Worm (Caenorhabditis elegans): ENCODE results near the gene phy-3.

DNA sequence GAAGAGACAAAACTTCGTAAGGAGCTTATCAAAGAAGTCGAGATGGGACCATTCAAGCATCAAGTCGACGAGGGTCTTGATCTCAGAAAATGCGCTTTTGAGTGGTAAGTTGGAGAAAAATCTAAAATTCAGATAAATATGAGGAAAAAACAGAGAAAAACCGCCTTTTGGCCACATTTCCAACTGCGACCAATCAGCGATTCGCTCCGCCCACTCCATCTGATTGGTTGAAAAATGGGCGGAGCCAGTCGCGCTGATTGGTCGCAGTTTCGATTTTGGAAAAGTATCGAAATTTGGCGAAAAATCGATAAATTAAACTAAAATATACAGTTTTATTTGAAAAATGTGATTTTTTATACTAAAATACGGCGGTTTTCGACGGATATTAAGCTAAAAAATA is 21.1 kb upstream of the phy-3 start:
- TF ChIP-seq pqm-1 (tag; optimal IDR thresholded peaks at IDR 0.05): no peak
- no peak for TF ChIP-seq unc-98 (GFP tag; IDR thresholded peaks at IDR 0.05)
- TF ChIP-seq ztf-4 (tag; optimal IDR thresholded peaks at IDR 0.05): no peak
- TF ChIP-seq nhr-237 (tag; optimal IDR thresholded peaks at IDR 0.05): no peak
- TF ChIP-seq jun-1 (tag; optimal IDR thresholded peaks at IDR 0.05): no peak
- TF ChIP-seq lin-15B (tag; optimal IDR thresholded peaks at IDR 0.05): no peak
- no peak for TF ChIP-seq lin-39 (tag; optimal IDR thresholded peaks at IDR 0.05)
- TF ChIP-seq egl-27 (tag; optimal IDR thresholded peaks at IDR 0.05): no peak
- no peak for TF ChIP-seq unc-86 (tag; optimal IDR thresholded peaks at IDR 0.05)
- no peak for TF ChIP-seq efl-3 (GFP tag; optimal IDR thresholded peaks at IDR 0.05)
- TF ChIP-seq nhr-77 (tag; optimal IDR thresholded peaks at IDR 0.05): no peak
- TF ChIP-seq ztf-11 (tag; optimal IDR thresholded peaks at IDR 0.05): no peak
- TF ChIP-seq aha-1 (tag; optimal IDR thresholded peaks at IDR 0.05): no peak
- TF ChIP-seq unc-62 (GFP tag; optimal IDR thresholded peaks at IDR 0.05): no peak

All from whole organism, L1 larva.